Worm (Caenorhabditis elegans) whole organism, L1 larva: Measurements from ENCODE around the gene srd-31.

Experiments used
- irx-1 ChIP-seq: sonication (generic microtip); optimal IDR thresholded peaks from 2 replicates; lab custom pipeline; 2016; ENCODE audit warnings: missing genetic modification characterization, missing compliant biosample characterization
- unc-62 ChIP-seq: fragments of 150-350 bp; optimal IDR thresholded peaks from 2 replicates; lab custom pipeline; 2014; ENCODE audit warnings: missing biosample characterization, missing genetic modification reagents, missing genetic modification characterization
- unc-86 ChIP-seq: sonication (generic microtip); optimal IDR thresholded peaks from 2 replicates; lab custom pipeline; 2016; ENCODE audit warnings: missing genetic modification characterization, missing compliant biosample characterization

DNA sequence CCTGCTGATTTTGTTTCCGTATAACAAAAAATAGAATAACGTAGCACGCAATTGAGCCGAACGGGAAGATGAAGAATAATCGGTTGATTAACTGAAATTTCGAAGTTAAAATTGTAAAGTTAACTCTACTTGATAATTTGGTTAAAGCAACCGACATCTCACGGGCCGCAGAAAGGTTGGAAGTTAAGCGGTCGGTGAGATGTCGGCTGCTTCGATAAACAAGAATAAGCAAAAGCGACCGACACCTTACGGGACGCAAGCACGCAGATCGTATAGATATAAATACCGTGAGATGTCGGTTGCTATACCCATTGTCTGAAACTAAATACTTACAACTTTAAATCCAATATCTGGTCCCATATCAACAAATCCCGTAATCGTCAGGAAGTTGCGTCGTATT lies 39.4 kb downstream of the srd-31 start:
- no peak for TF ChIP-seq unc-86 (tag; lab: Kevin White, UChicago)
- TF ChIP-seq unc-62 (GFP tag; lab: Kevin White, UChicago) = no peak
- no peak for TF ChIP-seq irx-1 (tag; lab: Kevin White, UChicago)
